Fruit fly (Drosophila melanogaster) whole organism, embryonic: ENCODE measurements around the gene CG15382.

ENCODE experiments used
- Atf-2 ChIP-seq: fragments of 200-800 bp; sonication (Bioruptor generic); optimal IDR thresholded peaks from 2 replicates; lab custom pipeline; 2016; ENCODE audit warnings: missing biosample characterization, missing genetic modification characterization
- Atf3 ChIP-seq: fragments of 200-800 bp; sonication (Bioruptor generic); optimal IDR thresholded peaks from 3 replicates; lab custom pipeline; 2016; ENCODE audit warnings: missing biosample characterization, missing genetic modification characterization
- BEAF-32 ChIP-seq: fragments of 200-800 bp; sonication (Bioruptor generic); optimal IDR thresholded peaks from 3 replicates; lab custom pipeline; 2017; ENCODE audit warnings: missing biosample characterization, missing genetic modification characterization, mild to moderate bottlenecking, moderate library complexity, missing genetic modification reagents
- CG10321 ChIP-seq: fragments of 200-800 bp; sonication (Bioruptor generic); IDR thresholded peaks from 2 replicates; pipeline ENCODE4 v1.3.6; 2022; ENCODE audit warnings: missing biosample characterization, missing genetic modification characterization
- CG10366 ChIP-seq: fragments of 200-800 bp; sonication (Bioruptor generic); IDR thresholded peaks from 2 replicates; pipeline ENCODE4 v1.3.6; 2022; ENCODE audit warnings: missing biosample characterization, missing genetic modification characterization
- CG11398 ChIP-seq: fragments of 200-800 bp; sonication (Bioruptor generic); optimal IDR thresholded peaks from 2 replicates; lab custom pipeline; 2016; ENCODE audit warnings: missing biosample characterization, missing genetic modification characterization
- CG11695 ChIP-seq: fragments of 200-800 bp; sonication (Bioruptor generic); IDR thresholded peaks from 3 replicates; pipeline ENCODE4 v1.3.6; 2022; ENCODE audit warnings: missing biosample characterization, missing genetic modification characterization
- CG14014 ChIP-seq: fragments of 200-800 bp; sonication (Bioruptor generic); IDR thresholded peaks from 2 replicates; pipeline ENCODE4 v1.3.6; 2022; ENCODE audit warnings: missing biosample characterization, missing genetic modification characterization
- CG14710 ChIP-seq: fragments of 200-800 bp; sonication (Bioruptor generic); optimal IDR thresholded peaks from 3 replicates; lab custom pipeline; 2019; ENCODE audit warnings: missing biosample characterization, mild to moderate bottlenecking, missing genetic modification characterization, moderate library complexity
- CG16863 ChIP-seq: fragments of 200-800 bp; sonication (Bioruptor generic); optimal IDR thresholded peaks from 3 replicates; lab custom pipeline; 2016; ENCODE audit warnings: missing biosample characterization, missing genetic modification characterization
- CG18764 ChIP-seq: fragments of 200-800 bp; sonication (Bioruptor generic); optimal IDR thresholded peaks from 3 replicates; lab custom pipeline; 2016; ENCODE audit warnings: missing biosample characterization, missing genetic modification characterization
- CG2712 ChIP-seq: fragments of 200-800 bp; optimal IDR thresholded peaks from 3 replicates; lab custom pipeline; 2019; ENCODE audit warnings: missing biosample characterization, mild to moderate bottlenecking, missing genetic modification characterization, moderate library complexity
- CG3163 ChIP-seq: fragments of 200-800 bp; sonication (Bioruptor generic); optimal IDR thresholded peaks from 3 replicates; lab custom pipeline; 2016; ENCODE audit warnings: missing biosample characterization, missing genetic modification characterization
- CG42726 ChIP-seq: fragments of 200-800 bp; sonication (Bioruptor generic); IDR thresholded peaks from 2 replicates; pipeline ENCODE4 v1.3.6; 2022; ENCODE audit warnings: missing biosample characterization, missing genetic modification characterization; ENCODE audit not compliant: partially characterized antibody
- CG4424 ChIP-seq: fragments of 200-800 bp; sonication (Bioruptor generic); optimal IDR thresholded peaks from 3 replicates; lab custom pipeline; 2016; ENCODE audit warnings: missing biosample characterization, missing genetic modification characterization
- CG6272 ChIP-seq: fragments of 200-800 bp; sonication (Bioruptor generic); IDR thresholded peaks from 2 replicates; pipeline ENCODE4 v1.3.6; 2022; ENCODE audit warnings: missing biosample characterization, missing genetic modification characterization
- CG6791 ChIP-seq: fragments of 200-800 bp; sonication (Bioruptor generic); IDR thresholded peaks from 3 replicates; pipeline ENCODE4 v1.3.6; 2022; ENCODE audit warnings: missing biosample characterization, missing genetic modification characterization; ENCODE audit not compliant: partially characterized antibody
- CG7745 ChIP-seq: fragments of 200-800 bp; sonication (Bioruptor generic); optimal IDR thresholded peaks from 2 replicates; lab custom pipeline; 2018; ENCODE audit warnings: missing biosample characterization, mild to moderate bottlenecking, missing genetic modification characterization, moderate library complexity
- CG7786 ChIP-seq: fragments of 200-800 bp; sonication (Bioruptor generic); optimal IDR thresholded peaks from 2 replicates; lab custom pipeline; 2016; ENCODE audit warnings: missing biosample characterization, missing genetic modification characterization
- CHES-1-like ChIP-seq: fragments of 200-800 bp; sonication (Bioruptor generic); optimal IDR thresholded peaks from 2 replicates; lab custom pipeline; 2016; ENCODE audit warnings: missing biosample characterization, missing genetic modification characterization
- Dad ChIP-seq: fragments of 200-800 bp; sonication (Bioruptor generic); optimal IDR thresholded peaks from 3 replicates; lab custom pipeline; 2016; ENCODE audit warnings: missing biosample characterization, missing genetic modification characterization
- Hsf ChIP-seq: fragments of 200-800 bp; sonication (Bioruptor generic); optimal IDR thresholded peaks from 3 replicates; lab custom pipeline; 2016; ENCODE audit warnings: missing biosample characterization, missing genetic modification characterization
- MBD-R2 ChIP-seq: fragments of 200-800 bp; sonication (Bioruptor generic); IDR thresholded peaks from 2 replicates; pipeline ENCODE4 v1.3.6; 2022; ENCODE audit warnings: missing biosample characterization, missing genetic modification characterization
- Mad ChIP-seq: fragments of 200-800 bp; sonication (Bioruptor generic); optimal IDR thresholded peaks from 2 replicates; lab custom pipeline; 2016; ENCODE audit warnings: missing biosample characterization, missing genetic modification characterization
- Meics ChIP-seq: fragments of 200-800 bp; sonication (Bioruptor generic); optimal IDR thresholded peaks from 2 replicates; lab custom pipeline; 2017; ENCODE audit warnings: missing biosample characterization, mild to moderate bottlenecking, missing genetic modification characterization
- Mes4 ChIP-seq: fragments of 200-800 bp; sonication (Bioruptor generic); optimal IDR thresholded peaks from 2 replicates; lab custom pipeline; 2016; ENCODE audit warnings: missing biosample characterization, missing genetic modification characterization
- Mrtf ChIP-seq: fragments of 200-800 bp; sonication (Bioruptor generic); IDR thresholded peaks from 3 replicates; pipeline ENCODE4 v1.3.6; 2022; ENCODE audit warnings: missing biosample characterization, missing genetic modification characterization
- NC2α ChIP-seq: fragments of 200-800 bp; sonication (Bioruptor generic); optimal IDR thresholded peaks from 2 replicates; lab custom pipeline; 2016; ENCODE audit warnings: missing biosample characterization, missing genetic modification characterization
- Nf-YA ChIP-seq: fragments of 200-800 bp; sonication (Bioruptor generic); IDR thresholded peaks from 2 replicates; pipeline ENCODE4 v1.3.6; 2022; ENCODE audit warnings: missing biosample characterization, missing genetic modification characterization
- PHDP ChIP-seq: fragments of 200-800 bp; sonication (Bioruptor generic); optimal IDR thresholded peaks from 3 replicates; lab custom pipeline; 2018; ENCODE audit warnings: missing biosample characterization, mild to moderate bottlenecking, missing genetic modification characterization, moderate library complexity
- Sry-δ ChIP-seq: fragments of 200-800 bp; sonication (Bioruptor generic); optimal IDR thresholded peaks from 2 replicates; lab custom pipeline; 2016; ENCODE audit warnings: missing biosample characterization, missing genetic modification characterization
- Ssrp ChIP-seq: fragments of 200-800 bp; sonication (Bioruptor generic); optimal IDR thresholded peaks from 2 replicates; lab custom pipeline; 2018; ENCODE audit warnings: missing biosample characterization, mild to moderate bottlenecking, missing genetic modification characterization, moderate library complexity
- Usf ChIP-seq: fragments of 200-800 bp; sonication (Bioruptor generic); optimal IDR thresholded peaks from 2 replicates; lab custom pipeline; 2017; ENCODE audit warnings: missing genotype, missing biosample characterization, missing genetic modification characterization
- Vsx1 ChIP-seq: fragments of 200-800 bp; sonication (Bioruptor generic); optimal IDR thresholded peaks from 2 replicates; lab custom pipeline; 2017; ENCODE audit warnings: missing biosample characterization, mild to moderate bottlenecking, missing genetic modification characterization, missing genetic modification reagents
- al ChIP-seq: fragments of 200-800 bp; sonication (Bioruptor generic); IDR thresholded peaks from 2 replicates; pipeline ENCODE4 v1.3.6; 2022; ENCODE audit warnings: missing biosample characterization, missing genetic modification characterization
- ash1 ChIP-seq: fragments of 200-800 bp; sonication (Bioruptor generic); optimal IDR thresholded peaks from 2 replicates; lab custom pipeline; 2018; ENCODE audit warnings: missing biosample characterization, mild to moderate bottlenecking, missing genetic modification characterization
- bab2 ChIP-seq: fragments of 200-800 bp; sonication (Bioruptor generic); optimal IDR thresholded peaks from 2 replicates; lab custom pipeline; 2016; ENCODE audit warnings: missing biosample characterization, missing genetic modification characterization
- chm ChIP-seq: fragments of 200-800 bp; sonication (Bioruptor generic); IDR thresholded peaks from 2 replicates; pipeline ENCODE4 v1.3.6; 2022; ENCODE audit warnings: missing biosample characterization, missing genetic modification characterization
- ci ChIP-seq: fragments of 200-800 bp; sonication (Bioruptor generic); IDR thresholded peaks from 3 replicates; pipeline ENCODE4 v1.3.6; 2022; ENCODE audit warnings: missing biosample characterization, missing genetic modification characterization
- fru ChIP-seq: fragments of >200 bp; optimal IDR thresholded peaks from 2 replicates; lab custom pipeline; 2017
- gsb ChIP-seq: fragments of 200-800 bp; sonication (Bioruptor generic); IDR thresholded peaks from 2 replicates; pipeline ENCODE4 v1.3.6; 2022; ENCODE audit warnings: missing biosample characterization, missing genetic modification characterization
- hth ChIP-seq: fragments of >200 bp; optimal IDR thresholded peaks from 2 replicates; lab custom pipeline; 2017; ENCODE audit warnings: inconsistent platforms
- mirr ChIP-seq: fragments of 200-800 bp; sonication (Bioruptor generic); optimal IDR thresholded peaks from 3 replicates; lab custom pipeline; 2018; ENCODE audit warnings: missing biosample characterization, mild to moderate bottlenecking, missing genetic modification characterization
- otp ChIP-seq: fragments of 200-800 bp; sonication (Bioruptor generic); IDR thresholded peaks from 3 replicates; pipeline ENCODE4, ENCODE4 v1.3.6; 2022; ENCODE audit warnings: missing biosample characterization, missing genetic modification characterization
- peb ChIP-seq: fragments of 200-800 bp; sonication (Bioruptor generic); IDR thresholded peaks from 2 replicates; pipeline ENCODE4 v1.3.6; 2022; ENCODE audit warnings: missing biosample characterization, missing genetic modification characterization
- pros ChIP-seq: fragments of 200-800 bp; sonication (Bioruptor generic); optimal IDR thresholded peaks from 3 replicates; lab custom pipeline; 2019; ENCODE audit warnings: missing biosample characterization, mild to moderate bottlenecking, missing genetic modification characterization, moderate library complexity
- ranshi ChIP-seq: fragments of 200-800 bp; sonication (Bioruptor generic); IDR thresholded peaks from 2 replicates; pipeline ENCODE4 v1.3.6; 2022; ENCODE audit warnings: missing biosample characterization, missing genetic modification characterization
- run ChIP-seq: fragments of 200-800 bp; sonication (Bioruptor generic); optimal IDR thresholded peaks from 3 replicates; lab custom pipeline; 2018; ENCODE audit warnings: missing biosample characterization, mild to moderate bottlenecking, missing genetic modification characterization
- schlank ChIP-seq: fragments of 200-800 bp; sonication (Bioruptor generic); optimal IDR thresholded peaks from 2 replicates; lab custom pipeline; 2018; ENCODE audit warnings: missing biosample characterization, mild to moderate bottlenecking, missing genetic modification characterization
- sima ChIP-seq: fragments of 200-800 bp; sonication (Bioruptor generic); optimal IDR thresholded peaks from 2 replicates; lab custom pipeline; 2016; ENCODE audit warnings: missing biosample characterization, missing genetic modification characterization
- tgo ChIP-seq: fragments of 200-800 bp; sonication (Bioruptor generic); IDR thresholded peaks from 3 replicates; pipeline ENCODE4 v1.3.6; 2022; ENCODE audit warnings: missing biosample characterization, missing genetic modification characterization
- wek ChIP-seq: fragments of 200-800 bp; sonication (Bioruptor generic); optimal IDR thresholded peaks from 3 replicates; lab custom pipeline; 2018; ENCODE audit warnings: missing biosample characterization, mild to moderate bottlenecking, missing genetic modification characterization, moderate library complexity
- zfh2 ChIP-seq: fragments of 200-800 bp; sonication (Bioruptor generic); optimal IDR thresholded peaks from 2 replicates; lab custom pipeline; 2016; ENCODE audit warnings: missing biosample characterization, missing genetic modification characterization

Gene CG15382

DNA sequence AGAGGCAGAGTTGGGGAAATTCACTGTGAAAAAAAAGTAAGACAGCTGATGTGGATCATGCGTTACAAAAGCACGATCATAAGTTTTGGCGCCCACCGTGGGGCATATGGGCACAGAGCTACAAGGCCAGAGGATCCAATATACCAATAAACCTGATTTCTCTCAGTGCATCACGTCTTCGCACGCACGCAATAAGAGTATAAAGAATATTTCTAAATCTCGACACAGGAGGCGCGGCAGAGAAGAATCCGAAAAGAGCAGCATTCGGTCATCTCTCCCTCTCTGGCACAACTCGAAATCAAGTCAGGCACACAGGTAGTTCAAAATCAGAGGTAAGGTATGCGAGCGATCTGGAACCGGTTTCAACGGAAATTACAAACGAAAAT, 8.0 kb downstream of the CG15382 start (continued):
- TF ChIP-seq CG3163 (GFP tag; lab: Kevin White, UChicago) = peak; percentile 84
- TF ChIP-seq Mrtf = peak; percentile 92
- TF ChIP-seq pros (GFP tag; lab: Kevin White, UChicago) = peak; percentile 63
- peak; percentile 73 for TF ChIP-seq Vsx1 (GFP tag; lab: Kevin White, UChicago)
- peak; percentile 95 for TF ChIP-seq Mes4 (GFP tag; lab: Kevin White, UChicago)
- TF ChIP-seq chm (GFP tag; lab: Robert Waterston, UW) = peak; percentile 98
- peak; percentile 93 for TF ChIP-seq NC2α
- TF ChIP-seq BEAF-32 = no peak
- TF ChIP-seq tgo (GFP tag; lab: Robert Waterston, UW) = peak; percentile 90
- TF ChIP-seq bab2 = peak; percentile 94
- TF ChIP-seq al (GFP tag; lab: Robert Waterston, UW) = peak; percentile 63
- TF ChIP-seq Atf-2 (GFP tag; lab: Kevin White, UChicago) = peak; percentile 82
- TF ChIP-seq MBD-R2 (GFP tag; lab: Robert Waterston, UW) = peak; percentile 67; the same call in 1 of the 2 replicates
- peak; percentile 90 for TF ChIP-seq peb (GFP tag; lab: Robert Waterston, UW)
- TF ChIP-seq otp (GFP tag; lab: Robert Waterston, UW) = peak; percentile 96
- peak; percentile 86 for TF ChIP-seq Hsf (GFP tag; lab: Kevin White, UChicago)
- TF ChIP-seq wek (GFP tag; lab: Kevin White, UChicago) = peak; percentile 65
- no peak for TF ChIP-seq mirr (GFP tag; lab: Kevin White, UChicago)
- TF ChIP-seq run (tag; lab: Kevin White, UChicago) = no peak
- peak; percentile 64 for TF ChIP-seq Meics (GFP tag; lab: Kevin White, UChicago)
- peak; percentile 6; the same call in 1 of the 2 replicates for TF ChIP-seq CG42726 (GFP tag; lab: Robert Waterston, UW)
- peak; percentile 93 for TF ChIP-seq Mad
- TF ChIP-seq CG18764 = peak; percentile 78
- peak; percentile 95 for TF ChIP-seq CG7786 (GFP tag; lab: Kevin White, UChicago)
- TF ChIP-seq Ssrp (tag; lab: Kevin White, UChicago) = peak; percentile 90
- TF ChIP-seq ash1 (GFP tag; lab: Kevin White, UChicago) = peak; percentile 70
- peak; percentile 96 for TF ChIP-seq CHES-1-like
- TF ChIP-seq Usf (GFP tag; lab: Kevin White, UChicago) = peak; percentile 90
- TF ChIP-seq CG11695 = peak; percentile 85
- peak; percentile 83 for TF ChIP-seq PHDP (tag; lab: Kevin White, UChicago)
- TF ChIP-seq gsb = peak; percentile 75
- TF ChIP-seq CG14710 (tag; lab: Kevin White, UChicago) = peak; percentile 92
- no peak for TF ChIP-seq hth (lab: Kevin White, UChicago)
- TF ChIP-seq CG10366 (GFP tag; lab: Robert Waterston, UW) = peak; percentile 89
- 0 out of 3 replicates have a peak, but pooled peaks have one; percentile 14 for TF ChIP-seq CG6791 (GFP tag; lab: Robert Waterston, UW)
- TF ChIP-seq Atf3 (GFP tag; lab: Kevin White, UChicago) = peak; percentile 94
- peak; percentile 88 for TF ChIP-seq Nf-YA (GFP tag; lab: Robert Waterston, UW)
- peak; percentile 87 for TF ChIP-seq CG14014 (GFP tag; lab: Robert Waterston, UW)
- peak; percentile 93 for TF ChIP-seq CG11398
- TF ChIP-seq fru (lab: Kevin White, UChicago) = no peak
- TF ChIP-seq CG2712 = peak; percentile 95
- peak; percentile 90 for TF ChIP-seq ranshi (GFP tag; lab: Robert Waterston, UW)
- peak; percentile 96 for TF ChIP-seq ci (GFP tag; lab: Robert Waterston, UW)
- TF ChIP-seq CG16863 = peak; percentile 95
- peak; percentile 39 for TF ChIP-seq Sry-δ
- peak; percentile 88 for TF ChIP-seq Dad (GFP tag; lab: Kevin White, UChicago)
- TF ChIP-seq sima (GFP tag; lab: Kevin White, UChicago) = peak; percentile 68
- TF ChIP-seq CG4424 (GFP tag; lab: Kevin White, UChicago) = peak; percentile 87
- peak; percentile 41 for TF ChIP-seq CG7745 (tag; lab: Kevin White, UChicago)
- TF ChIP-seq CG6272 (GFP tag; lab: Robert Waterston, UW) = peak; percentile 81
- TF ChIP-seq CG10321 (GFP tag; lab: Robert Waterston, UW) = 0 out of 2 replicates have a peak, but pooled peaks have one; percentile 32
- TF ChIP-seq schlank (tag; lab: Kevin White, UChicago) = peak; percentile 50
- peak; percentile 82 for TF ChIP-seq zfh2 (GFP tag; lab: Kevin White, UChicago)
